Worm (Caenorhabditis elegans): ENCODE measurements around the gene twk-17.

DNA sequence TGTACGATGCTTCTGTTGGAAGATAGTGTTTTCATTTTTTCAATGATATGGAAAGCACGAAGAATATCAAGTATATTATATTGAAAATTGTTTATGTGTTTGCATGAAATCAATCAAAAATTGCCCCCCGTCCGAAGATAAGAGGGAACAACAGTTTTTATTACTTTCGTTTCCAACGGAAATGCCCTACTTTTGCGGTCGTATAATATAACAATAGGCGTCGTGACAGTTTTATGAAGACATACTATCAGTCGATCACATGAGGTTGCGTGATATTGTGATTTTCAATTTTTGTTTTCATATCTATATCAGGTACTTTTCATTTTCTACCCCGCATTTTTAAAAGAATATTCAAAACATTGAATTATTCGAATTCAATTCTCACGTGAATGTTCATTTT, 11.9 kb downstream of the twk-17 start:
- no peak for TF ChIP-seq ceh-62 (tag; optimal IDR thresholded peaks at IDR 0.05)
- no peak for TF ChIP-seq nhr-76 (tag; optimal IDR thresholded peaks at IDR 0.05)
- TF ChIP-seq daf-8 (GFP tag; IDR thresholded peaks at IDR 0.05): no peak
- TF ChIP-seq jun-1 (tag; optimal IDR thresholded peaks at IDR 0.05): no peak
- no peak for TF ChIP-seq zip-11 (GFP tag; IDR thresholded peaks at IDR 0.05)

All from whole organism, L4 larva.